Worm (Caenorhabditis elegans): ENCODE results near the gene gldi-3.
A peak's percentile ranks its signal among the peaks of the same experiment; 100 is the strongest.

The gldi-3 gene

DNA sequence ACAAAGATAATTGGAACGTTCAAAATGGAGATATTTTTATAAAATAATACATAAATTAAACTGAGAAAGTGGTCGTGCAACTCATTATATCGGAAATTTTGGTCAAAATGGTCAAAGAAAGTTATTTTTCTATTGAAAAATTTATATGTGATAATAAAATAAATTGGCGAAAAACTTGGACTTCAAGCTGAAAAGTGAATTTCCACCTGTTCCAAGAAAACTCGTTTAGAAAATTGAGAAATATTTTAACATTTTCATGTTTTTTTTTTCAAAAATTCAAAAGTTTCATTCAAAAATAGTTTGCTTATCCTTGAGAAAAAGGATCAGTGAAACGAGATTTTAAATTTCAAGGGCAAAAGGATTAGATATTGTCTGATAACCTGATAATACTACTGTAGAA, 882 bp downstream of the gldi-3 start:
- no peak for TF ChIP-seq F13C5.2 (tag; optimal IDR thresholded peaks at IDR 0.05)

DNA sequence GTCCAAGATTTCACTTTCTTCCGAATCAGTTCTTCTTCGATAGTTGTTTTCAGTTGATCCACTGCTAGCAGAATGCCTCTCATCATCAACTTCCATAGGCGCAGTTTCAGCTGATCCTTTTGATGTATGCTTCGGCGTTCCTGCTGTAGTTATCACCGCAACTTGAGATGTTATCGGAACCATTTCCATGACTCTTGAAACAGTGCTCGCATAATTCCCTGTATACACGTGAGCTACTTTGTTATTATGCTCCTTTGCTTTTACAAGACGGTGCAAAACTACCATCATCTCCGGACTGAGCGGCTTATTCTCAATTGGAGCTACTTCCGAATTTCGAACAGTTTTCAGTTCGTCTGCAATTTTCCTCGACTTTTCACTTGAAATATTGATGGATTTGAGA, 2.7 kb downstream of the gldi-3 start:
- no peak for TF ChIP-seq hnd-1 (tag; optimal IDR thresholded peaks at IDR 0.05)
- no peak for TF ChIP-seq B0310.2 (tag; optimal IDR thresholded peaks at IDR 0.05)
- TF ChIP-seq scrt-1 (GFP tag; IDR thresholded peaks at IDR 0.05), result no peak
- no peak for TF ChIP-seq pes-1 (GFP tag; IDR thresholded peaks at IDR 0.05)
- no peak for TF ChIP-seq sea-1 (GFP tag; conservative IDR thresholded peaks at IDR 0.05)
- no peak for TF ChIP-seq tra-4 (tag; optimal IDR thresholded peaks at IDR 0.05)
- no peak for TF ChIP-seq tbx-37 (GFP tag; conservative IDR thresholded peaks at IDR 0.05)
- no peak for TF ChIP-seq ceh-13 (GFP tag; optimal IDR thresholded peaks at IDR 0.05)
- TF ChIP-seq ama-1 (optimal IDR thresholded peaks at IDR 0.05), result no peak
- TF ChIP-seq ceh-36 (tag; optimal IDR thresholded peaks at IDR 0.05), result no peak
- TF ChIP-seq hmg-4 (GFP tag; optimal IDR thresholded peaks at IDR 0.05), result no peak
- TF ChIP-seq F13C5.2 (tag; optimal IDR thresholded peaks at IDR 0.05), result no peak
- no peak for TF ChIP-seq hmbx-1 (tag; optimal IDR thresholded peaks at IDR 0.05)
- no peak for TF ChIP-seq aly-1 (tag; optimal IDR thresholded peaks at IDR 0.05)
- TF ChIP-seq ets-7 (tag; optimal IDR thresholded peaks at IDR 0.05), result no peak
- TF ChIP-seq flt-1 (GFP tag; IDR thresholded peaks at IDR 0.05), result no peak
- no peak for TF ChIP-seq tbx-11 (GFP tag; IDR thresholded peaks at IDR 0.05)

DNA sequence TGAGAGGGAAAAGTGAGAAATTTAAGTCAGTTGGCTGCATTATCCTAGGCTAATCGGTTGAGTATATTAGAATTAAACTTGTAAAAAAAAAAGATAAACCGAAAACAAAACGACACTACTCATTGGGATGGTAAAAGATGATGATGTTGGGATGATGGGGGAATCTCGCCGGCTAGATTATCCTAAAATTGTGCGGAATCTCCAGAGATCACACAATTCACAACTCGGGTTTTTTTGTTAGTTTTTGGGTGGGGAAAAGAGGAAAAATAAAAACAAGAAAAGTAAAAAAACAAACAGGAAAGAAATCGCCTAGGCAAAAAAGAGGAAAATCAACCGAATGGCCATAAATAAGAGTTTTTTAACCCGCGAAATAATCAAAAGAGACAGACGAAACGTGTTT, 4.7 kb downstream of the gldi-3 start:
- TF ChIP-seq sea-1 (GFP tag; conservative IDR thresholded peaks at IDR 0.05), result no peak
- TF ChIP-seq hmbx-1 (tag; optimal IDR thresholded peaks at IDR 0.05), result no peak
- TF ChIP-seq tra-4 (tag; optimal IDR thresholded peaks at IDR 0.05), result no peak

DNA sequence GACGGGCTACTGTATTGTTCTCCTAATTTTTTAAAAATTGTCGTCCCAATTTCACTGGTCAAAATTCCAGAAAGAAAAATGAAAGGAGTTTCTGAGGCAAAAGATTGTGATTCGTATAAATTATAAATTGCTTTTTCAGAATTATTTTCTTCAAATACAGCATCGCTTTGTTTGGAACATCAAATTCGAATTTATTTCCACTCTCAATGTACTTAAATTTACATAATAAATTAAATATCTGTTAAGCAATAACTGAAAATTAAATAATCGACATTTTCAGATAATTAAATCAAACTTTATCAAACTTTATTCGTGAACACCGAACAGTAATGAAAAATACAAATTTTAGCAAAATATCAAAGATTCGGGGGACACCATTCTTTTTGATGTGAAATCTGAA, 5.2 kb downstream of the gldi-3 start:
- TF ChIP-seq pes-1 (GFP tag; IDR thresholded peaks at IDR 0.05), result no peak
- no peak for TF ChIP-seq hmg-4 (GFP tag; optimal IDR thresholded peaks at IDR 0.05)
- no peak for TF ChIP-seq ets-7 (tag; optimal IDR thresholded peaks at IDR 0.05)
- no peak for TF ChIP-seq B0310.2 (tag; optimal IDR thresholded peaks at IDR 0.05)
- TF ChIP-seq F13C5.2 (tag; optimal IDR thresholded peaks at IDR 0.05), result no peak
- TF ChIP-seq aly-1 (tag; optimal IDR thresholded peaks at IDR 0.05), result no peak
- TF ChIP-seq sea-1 (GFP tag; conservative IDR thresholded peaks at IDR 0.05), result no peak

DNA sequence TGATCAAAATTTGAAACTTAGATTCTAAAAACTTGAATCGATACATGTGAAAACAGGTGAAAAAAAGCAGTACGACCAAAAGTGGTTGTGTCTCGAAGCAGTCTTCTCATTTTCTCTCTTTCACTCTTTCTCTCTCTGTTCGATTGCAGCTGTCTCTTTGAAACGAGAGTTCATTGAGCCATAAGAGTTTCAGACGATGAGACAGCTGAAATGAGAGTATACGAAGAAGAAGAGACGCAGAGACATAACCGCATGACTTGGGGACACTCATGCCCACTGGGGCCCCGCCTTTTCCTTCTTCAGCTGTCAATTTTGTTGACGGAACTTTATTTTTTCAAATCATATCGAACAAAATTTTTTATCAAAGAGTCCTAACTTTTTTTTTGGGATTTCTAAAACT, 5.9 kb downstream of the gldi-3 start:
- peak; percentile 59 for TF ChIP-seq hmg-4 (GFP tag; optimal IDR thresholded peaks at IDR 0.05)
- no peak for TF ChIP-seq ama-1 (optimal IDR thresholded peaks at IDR 0.05)
- TF ChIP-seq hnd-1 (tag; optimal IDR thresholded peaks at IDR 0.05), result no peak
- no peak for TF ChIP-seq tbx-11 (GFP tag; IDR thresholded peaks at IDR 0.05)
- no peak for TF ChIP-seq scrt-1 (GFP tag; IDR thresholded peaks at IDR 0.05)
- no peak for TF ChIP-seq aly-1 (tag; optimal IDR thresholded peaks at IDR 0.05)
- peak; percentile 38 for TF ChIP-seq F13C5.2 (tag; optimal IDR thresholded peaks at IDR 0.05)
- TF ChIP-seq tbx-37 (GFP tag; conservative IDR thresholded peaks at IDR 0.05), result no peak
- peak; percentile 12; the same call in 1 of the 2 replicates for TF ChIP-seq flt-1 (GFP tag; IDR thresholded peaks at IDR 0.05)
- no peak for TF ChIP-seq pes-1 (GFP tag; IDR thresholded peaks at IDR 0.05)
- no peak for TF ChIP-seq tra-4 (tag; optimal IDR thresholded peaks at IDR 0.05)
- no peak for TF ChIP-seq ets-7 (tag; optimal IDR thresholded peaks at IDR 0.05)

DNA sequence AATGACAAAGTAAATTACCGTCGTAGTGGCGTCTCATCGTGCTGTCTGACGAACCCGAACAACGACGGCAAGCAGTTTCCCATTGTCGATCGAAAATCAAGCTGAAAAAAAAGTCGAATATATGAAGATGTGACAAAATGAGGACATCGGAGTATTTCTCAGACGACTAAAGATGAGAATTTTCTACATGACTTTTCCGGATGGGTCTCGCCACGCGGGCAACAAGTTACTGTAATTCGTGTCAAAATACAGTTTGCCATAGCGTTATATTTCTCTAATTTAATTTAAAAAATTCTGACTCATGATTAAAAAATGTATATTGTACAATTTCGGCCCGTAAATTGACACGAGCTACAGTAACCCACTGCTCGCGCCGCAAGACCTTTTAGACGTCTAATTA, 7.0 kb downstream of the gldi-3 start, which contains the start of gene C01G6.4:
C01G6.4 (minus strand) TSS at position 101 of the 400 bp plus-strand sequence.
- TF ChIP-seq hnd-1 (tag; optimal IDR thresholded peaks at IDR 0.05) (no peak), tbx-37 (GFP tag; conservative IDR thresholded peaks at IDR 0.05) (no peak), B0310.2 (tag; optimal IDR thresholded peaks at IDR 0.05) (no peak), ceh-36 (tag; optimal IDR thresholded peaks at IDR 0.05) (no peak)

DNA sequence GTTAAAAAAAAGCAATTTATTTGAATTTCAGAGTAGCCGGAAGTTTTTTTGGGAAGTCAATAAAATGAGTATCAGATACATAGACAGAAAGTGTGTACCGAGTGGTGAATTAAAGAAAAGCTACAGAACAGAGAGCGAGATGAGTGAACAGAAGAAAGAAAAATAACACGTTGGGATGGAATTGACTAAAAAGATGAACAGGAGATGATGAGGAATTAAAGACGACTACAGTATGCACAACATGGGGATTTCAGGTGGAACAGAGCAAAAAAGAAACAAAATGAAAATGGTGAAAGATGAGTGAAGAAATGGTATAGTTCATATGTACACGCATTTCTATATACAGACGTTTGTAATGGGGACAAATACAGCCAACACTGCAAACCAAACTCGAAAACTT, 8.6 kb downstream of the gldi-3 start:
- TF ChIP-seq sea-1 (GFP tag; conservative IDR thresholded peaks at IDR 0.05) (no peak), ama-1 (optimal IDR thresholded peaks at IDR 0.05) (peak; percentile 17)

DNA sequence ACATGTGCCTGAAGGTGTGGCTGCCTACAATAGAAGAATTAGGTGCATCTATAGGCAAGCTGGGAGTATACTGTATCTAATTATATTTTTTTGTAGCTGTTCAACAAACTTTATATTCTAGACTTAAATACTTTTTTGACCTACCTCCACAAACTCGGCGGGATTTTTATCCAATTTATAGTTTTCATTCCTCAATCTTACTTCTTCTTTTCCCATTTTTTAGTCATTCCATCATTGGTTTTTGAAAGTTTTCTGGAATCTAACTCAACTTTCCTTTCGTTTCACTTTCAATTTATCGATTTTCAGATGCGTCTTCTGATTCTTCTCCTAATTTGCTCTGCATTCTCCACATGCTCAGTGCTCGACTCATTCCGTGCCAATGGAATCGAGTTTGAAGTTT, 10.3 kb downstream of the gldi-3 start, which contains the start of gene C01G6.3:
C01G6.3 (plus strand) TSS at position 301 of the 400 bp plus-strand sequence.
- no peak for TF ChIP-seq F13C5.2 (tag; optimal IDR thresholded peaks at IDR 0.05)

DNA sequence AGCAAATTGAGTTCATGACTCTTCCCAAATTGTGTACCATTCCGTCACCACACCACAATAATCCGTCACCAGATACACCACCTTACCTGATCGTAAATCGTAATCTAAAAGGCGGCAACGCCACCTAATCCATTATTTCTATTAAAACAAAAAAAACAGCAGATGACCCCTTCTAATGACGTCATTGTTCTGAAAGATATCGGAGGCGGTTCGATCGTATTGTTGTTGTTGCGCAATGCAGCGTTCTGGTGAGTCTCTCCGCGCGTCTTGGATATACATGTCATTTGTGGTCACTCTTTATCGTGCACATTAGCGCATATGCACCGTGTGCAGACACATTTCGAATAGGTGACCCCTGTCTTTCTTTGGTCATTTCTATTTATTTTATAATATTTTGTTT, 10.9 kb downstream of the gldi-3 start:
- TF ChIP-seq F13C5.2 (tag; optimal IDR thresholded peaks at IDR 0.05), result no peak
- TF ChIP-seq pes-1 (GFP tag; IDR thresholded peaks at IDR 0.05), result peak; percentile 56
- TF ChIP-seq hmbx-1 (tag; optimal IDR thresholded peaks at IDR 0.05), result no peak
- TF ChIP-seq scrt-1 (GFP tag; IDR thresholded peaks at IDR 0.05), result no peak
- no peak for TF ChIP-seq sea-1 (GFP tag; conservative IDR thresholded peaks at IDR 0.05)
- no peak for TF ChIP-seq ets-7 (tag; optimal IDR thresholded peaks at IDR 0.05)
- TF ChIP-seq ceh-36 (tag; optimal IDR thresholded peaks at IDR 0.05), result peak; percentile 59
- TF ChIP-seq tra-4 (tag; optimal IDR thresholded peaks at IDR 0.05), result no peak
- TF ChIP-seq tbx-11 (GFP tag; IDR thresholded peaks at IDR 0.05), result no peak

DNA sequence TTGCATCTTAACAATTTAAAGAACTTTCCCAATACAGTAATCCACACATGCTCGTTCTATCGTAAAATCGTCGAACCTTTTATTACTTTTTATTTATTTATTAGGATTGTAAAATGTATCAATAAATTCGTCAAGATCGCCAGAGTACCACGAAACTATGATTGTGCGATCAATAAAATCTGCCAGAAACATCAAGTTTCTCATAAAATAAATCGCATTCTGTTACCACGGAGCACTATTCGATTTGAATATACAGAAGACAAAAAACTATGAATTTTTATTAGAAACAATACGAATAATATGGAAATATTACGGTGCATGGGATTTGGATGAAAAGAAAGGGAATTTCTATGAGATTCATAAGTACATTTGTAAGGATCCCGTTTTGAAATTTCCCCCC, 13.1 kb downstream of the gldi-3 start, which contains the start of gene C01G6.2:
C01G6.2 (plus strand) TSS at position 301 of the 400 bp plus-strand sequence.
- TF ChIP-seq aly-1 (tag; optimal IDR thresholded peaks at IDR 0.05) (no peak), ceh-36 (tag; optimal IDR thresholded peaks at IDR 0.05) (no peak), pes-1 (GFP tag; IDR thresholded peaks at IDR 0.05) (no peak), ets-7 (tag; optimal IDR thresholded peaks at IDR 0.05) (no peak), sea-1 (GFP tag; conservative IDR thresholded peaks at IDR 0.05) (no peak), flt-1 (GFP tag; IDR thresholded peaks at IDR 0.05) (no peak), hmg-4 (GFP tag; optimal IDR thresholded peaks at IDR 0.05) (no peak), ama-1 (optimal IDR thresholded peaks at IDR 0.05) (no peak), tbx-11 (GFP tag; IDR thresholded peaks at IDR 0.05) (no peak), tra-4 (tag; optimal IDR thresholded peaks at IDR 0.05) (no peak), scrt-1 (GFP tag; IDR thresholded peaks at IDR 0.05) (no peak), hnd-1 (tag; optimal IDR thresholded peaks at IDR 0.05) (no peak), ceh-13 (GFP tag; optimal IDR thresholded peaks at IDR 0.05) (no peak), hmbx-1 (tag; optimal IDR thresholded peaks at IDR 0.05) (no peak), F13C5.2 (tag; optimal IDR thresholded peaks at IDR 0.05) (no peak)

Measured in whole organism, early embryonic.